Fruit fly (Drosophila melanogaster): ENCODE data around the gene Nhe3.

Gene Nhe3

dm6 chr2L:6673211-6674012 lies 10.8 kb downstream of the Nhe3 start, which contains the start of gene Spn27A (continued):
- no peak for TF ChIP-seq Sox102F (GFP tag; optimal IDR thresholded peaks at IDR 0.05)
- peak; percentile 51 for TF ChIP-seq NC2α (GFP tag; optimal IDR thresholded peaks at IDR 0.05)
- TF ChIP-seq CG10543 (GFP tag; optimal IDR thresholded peaks at IDR 0.05) = peak; percentile 23
- TF ChIP-seq inv (GFP tag; IDR thresholded peaks at IDR 0.05; ENCODE audit: partially characterized antibody) = no peak
- no peak for TF ChIP-seq GATAe (GFP tag; conservative IDR thresholded peaks at IDR 0.05)
- TF ChIP-seq NC2β (GFP tag; optimal IDR thresholded peaks at IDR 0.05) = peak; percentile 46
- peak; percentile 59 for TF ChIP-seq Abd-B (GFP tag; optimal IDR thresholded peaks at IDR 0.05)
- 0 out of 3 replicates have a peak, but pooled peaks have one; percentile 19 for TF ChIP-seq CG11695 (GFP tag; IDR thresholded peaks at IDR 0.05)
- peak; percentile 60 for TF ChIP-seq HHEX (GFP tag; optimal IDR thresholded peaks at IDR 0.05)
- peak; percentile 8; the same call in 1 of the 2 replicates for TF ChIP-seq ara (GFP tag; IDR thresholded peaks at IDR 0.05)
- no peak for TF ChIP-seq CG10274 (GFP tag; optimal IDR thresholded peaks at IDR 0.05)
- TF ChIP-seq wdn (GFP tag; IDR thresholded peaks at IDR 0.05) = no peak
- 0 out of 3 replicates have a peak, but pooled peaks have one; percentile 32 for TF ChIP-seq B-H1 (GFP tag; IDR thresholded peaks at IDR 0.05)
- no peak for TF ChIP-seq CG31388 (GFP tag; optimal IDR thresholded peaks at IDR 0.05)
- TF ChIP-seq CG2202 (tag; optimal IDR thresholded peaks at IDR 0.05) = no peak
- TF ChIP-seq Sin3A (optimal IDR thresholded peaks at IDR 0.05) = peak; percentile 25
- peak; percentile 95 for TF ChIP-seq Ets65A (GFP tag)
- peak; percentile 21 for TF ChIP-seq CG8281 (tag; optimal IDR thresholded peaks at IDR 0.05)
- TF ChIP-seq schlank (tag; optimal IDR thresholded peaks at IDR 0.05) = no peak
- TF ChIP-seq E2f1 (GFP tag; IDR thresholded peaks at IDR 0.05) = 0 out of 2 replicates have a peak, but pooled peaks have one; percentile 34
- peak; percentile 50; the same call in 2 of the 3 replicates for TF ChIP-seq ken (GFP tag; IDR thresholded peaks at IDR 0.05)
- no peak for TF ChIP-seq usp (GFP tag; optimal IDR thresholded peaks at IDR 0.05)
- no peak for TF ChIP-seq TFAM (GFP tag; optimal IDR thresholded peaks at IDR 0.05)
- TF ChIP-seq hth (optimal IDR thresholded peaks at IDR 0.05) = no peak
- TF ChIP-seq CG7839 (tag; optimal IDR thresholded peaks at IDR 0.05) = no peak
- peak; percentile 77 for TF ChIP-seq nmo (GFP tag; optimal IDR thresholded peaks at IDR 0.05)
- TF ChIP-seq unpg (GFP tag; optimal IDR thresholded peaks at IDR 0.05) = peak; percentile 61
- TF ChIP-seq C15 (GFP tag; IDR thresholded peaks at IDR 0.05) = no peak
- TF ChIP-seq CG18011 (GFP tag; optimal IDR thresholded peaks at IDR 0.05) = peak; percentile 16
- peak; percentile 59 for TF ChIP-seq CHES-1-like (GFP tag; optimal IDR thresholded peaks at IDR 0.05)
- TF ChIP-seq CG12744 (GFP tag; optimal IDR thresholded peaks at IDR 0.05) = no peak
- no peak for TF ChIP-seq CG10321 (GFP tag; IDR thresholded peaks at IDR 0.05)
- peak; percentile 29 for TF ChIP-seq luna (GFP tag; optimal IDR thresholded peaks at IDR 0.05)
- TF ChIP-seq MTF-1 (GFP tag; optimal IDR thresholded peaks at IDR 0.05; ENCODE audit: borderline replicate concordance) = no peak
- peak; percentile 38 for TF ChIP-seq Fer3 (tag; optimal IDR thresholded peaks at IDR 0.05)
- TF ChIP-seq Mrtf (GFP tag; IDR thresholded peaks at IDR 0.05) = peak; percentile 24; the same call in 1 of the 3 replicates
- TF ChIP-seq CG14965 (GFP tag; optimal IDR thresholded peaks at IDR 0.05; ENCODE audit: borderline replicate concordance) = no peak
- peak; percentile 0 for TF ChIP-seq CG8944 (GFP tag; optimal IDR thresholded peaks at IDR 0.05)
- no peak for TF ChIP-seq Nf-YA (GFP tag; IDR thresholded peaks at IDR 0.05)
- TF ChIP-seq CG1024 (GFP tag; IDR thresholded peaks at IDR 0.05) = no peak
- TF ChIP-seq Lim3 (GFP tag; IDR thresholded peaks at IDR 0.05) = no peak
- TF ChIP-seq CG10462 (GFP tag; optimal IDR thresholded peaks at IDR 0.05) = peak; percentile 15
- TF ChIP-seq Nf-YC (tag; optimal IDR thresholded peaks at IDR 0.05) = peak; percentile 6
- peak; percentile 78 for TF ChIP-seq B-H2 (GFP tag; optimal IDR thresholded peaks at IDR 0.05)
- peak; percentile 28; the same call in 1 of the 2 replicates for TF ChIP-seq sim (GFP tag; IDR thresholded peaks at IDR 0.05)
- TF ChIP-seq CG13123 (GFP tag; optimal IDR thresholded peaks at IDR 0.05) = no peak
- TF ChIP-seq grau (tag; optimal IDR thresholded peaks at IDR 0.05) = peak; percentile 54
- TF ChIP-seq pros (GFP tag; optimal IDR thresholded peaks at IDR 0.05) = no peak
- no peak for TF ChIP-seq gt (GFP tag; IDR thresholded peaks at IDR 0.05)
- peak; percentile 15 for TF ChIP-seq tup (GFP tag; optimal IDR thresholded peaks at IDR 0.05)
